Fruit fly (Drosophila melanogaster) whole organism, embryonic: ENCODE measurements around the gene Cht2.
A peak's percentile ranks its signal among the peaks of the same experiment; 100 is the strongest.

ENCODE experiments used
- Abd-B ChIP-seq: fragments of 200-800 bp; sonication (Bioruptor generic); optimal IDR thresholded peaks from 2 replicates; lab custom pipeline; 2018; ENCODE audit warnings: missing biosample characterization, mild to moderate bottlenecking, missing genetic modification characterization, moderate library complexity
- Adf1 ChIP-seq: fragments of 200-800 bp; sonication (Bioruptor generic); IDR thresholded peaks from 2 replicates; pipeline ENCODE4 v1.3.6; 2022; ENCODE audit warnings: missing biosample characterization, missing genetic modification characterization
- Atf3 ChIP-seq: fragments of 200-800 bp; sonication (Bioruptor generic); optimal IDR thresholded peaks from 3 replicates; lab custom pipeline; 2016; ENCODE audit warnings: missing biosample characterization, missing genetic modification characterization
- CG1024 ChIP-seq: fragments of 200-800 bp; sonication (Bioruptor generic); IDR thresholded peaks from 2 replicates; pipeline ENCODE4 v1.3.6; 2022; ENCODE audit warnings: missing biosample characterization, missing genetic modification characterization
- CG11560 ChIP-seq: fragments of 200-800 bp; sonication (Bioruptor generic); IDR thresholded peaks from 3 replicates; pipeline ENCODE4 v1.3.6; 2022; ENCODE audit warnings: missing biosample characterization, missing genetic modification characterization
- CG13624 ChIP-seq: fragments of 200-800 bp; sonication (Bioruptor generic); optimal IDR thresholded peaks from 2 replicates; lab custom pipeline; 2016; ENCODE audit warnings: missing biosample characterization, missing genetic modification characterization
- CG13775 ChIP-seq: fragments of 200-800 bp; sonication (Bioruptor generic); optimal IDR thresholded peaks from 3 replicates; lab custom pipeline; 2017; ENCODE audit warnings: missing biosample characterization, mild to moderate bottlenecking, missing genetic modification characterization
- CG30020 ChIP-seq: fragments of 200-800 bp; optimal IDR thresholded peaks from 2 replicates; lab custom pipeline; 2019; ENCODE audit warnings: missing biosample characterization, mild to moderate bottlenecking, missing genetic modification characterization, moderate library complexity
- CG3995 ChIP-seq: fragments of 200-800 bp; sonication (Bioruptor generic); optimal IDR thresholded peaks from 3 replicates; lab custom pipeline; 2016; ENCODE audit warnings: missing biosample characterization, missing genetic modification characterization
- CG4617 ChIP-seq: fragments of 200-800 bp; sonication (Bioruptor generic); optimal IDR thresholded peaks from 3 replicates; lab custom pipeline; 2016; ENCODE audit warnings: missing biosample characterization, missing genetic modification characterization, borderline replicate concordance
- CG4707 ChIP-seq: fragments of 200-800 bp; sonication (Bioruptor generic); optimal IDR thresholded peaks from 2 replicates; lab custom pipeline; 2018; ENCODE audit warnings: missing biosample characterization, mild to moderate bottlenecking, missing genetic modification characterization, moderate library complexity
- CG6272 ChIP-seq: fragments of 200-800 bp; sonication (Bioruptor generic); IDR thresholded peaks from 2 replicates; pipeline ENCODE4 v1.3.6; 2022; ENCODE audit warnings: missing biosample characterization, missing genetic modification characterization
- CG8281 ChIP-seq: fragments of 200-800 bp; sonication (Bioruptor generic); optimal IDR thresholded peaks from 2 replicates; lab custom pipeline; 2018; ENCODE audit warnings: missing biosample characterization, mild to moderate bottlenecking, missing genetic modification characterization, moderate library complexity
- CG8359 ChIP-seq: fragments of 200-800 bp; sonication (Bioruptor generic); optimal IDR thresholded peaks from 2 replicates; lab custom pipeline; 2017; ENCODE audit warnings: missing biosample characterization, mild to moderate bottlenecking, missing genetic modification characterization, borderline replicate concordance
- CG8478 ChIP-seq: fragments of >200 bp; optimal IDR thresholded peaks from 2 replicates; lab custom pipeline; 2018
- CG8944 ChIP-seq: fragments of 200-800 bp; sonication (Bioruptor generic); optimal IDR thresholded peaks from 3 replicates; lab custom pipeline; 2016; ENCODE audit warnings: missing biosample characterization, missing genetic modification characterization
- Dad ChIP-seq: fragments of 200-800 bp; sonication (Bioruptor generic); optimal IDR thresholded peaks from 3 replicates; lab custom pipeline; 2016; ENCODE audit warnings: missing biosample characterization, missing genetic modification characterization
- E2f1 ChIP-seq: fragments of 200-800 bp; sonication (Bioruptor generic); IDR thresholded peaks from 2 replicates; pipeline ENCODE4 v1.3.6; 2022; ENCODE audit warnings: missing biosample characterization, missing genetic modification characterization
- Ets65A ChIP-seq: fragments of 200-800 bp; sonication (Bioruptor generic); peaks from one replicate; lab custom pipeline; 2016; ENCODE audit warnings: missing biosample characterization, missing genetic modification characterization
- HLH54F ChIP-seq: fragments of 200-800 bp; sonication (Bioruptor generic); optimal IDR thresholded peaks from 3 replicates; lab custom pipeline; 2016; ENCODE audit warnings: missing biosample characterization, missing genetic modification characterization
- HLHmδ ChIP-seq: fragments of 200-800 bp; sonication (Bioruptor generic); optimal IDR thresholded peaks from 2 replicates; lab custom pipeline; 2018; ENCODE audit warnings: missing biosample characterization, mild to moderate bottlenecking, missing genetic modification characterization, moderate library complexity
- Hand ChIP-seq: fragments of 200-800 bp; sonication (Bioruptor generic); optimal IDR thresholded peaks from 2 replicates; lab custom pipeline; 2017; ENCODE audit warnings: mild to moderate bottlenecking, missing biosample characterization, missing genetic modification reagents, missing genetic modification characterization
- HmgZ ChIP-seq: fragments of 200-800 bp; sonication (Bioruptor generic); optimal IDR thresholded peaks from 2 replicates; lab custom pipeline; 2018; ENCODE audit warnings: missing biosample characterization, mild to moderate bottlenecking, missing genetic modification characterization
- Hsf ChIP-seq: fragments of 200-800 bp; sonication (Bioruptor generic); optimal IDR thresholded peaks from 3 replicates; lab custom pipeline; 2016; ENCODE audit warnings: missing biosample characterization, missing genetic modification characterization
- Lim3 ChIP-seq: fragments of 200-800 bp; sonication (Bioruptor generic); IDR thresholded peaks from 2 replicates; pipeline ENCODE4 v1.3.6; 2022; ENCODE audit warnings: missing biosample characterization, missing genetic modification characterization
- NC2β ChIP-seq: fragments of 200-800 bp; sonication (Bioruptor generic); optimal IDR thresholded peaks from 2 replicates; lab custom pipeline; 2016; ENCODE audit warnings: missing biosample characterization, missing genetic modification characterization
- PHDP ChIP-seq: fragments of 200-800 bp; sonication (Bioruptor generic); optimal IDR thresholded peaks from 3 replicates; lab custom pipeline; 2018; ENCODE audit warnings: missing biosample characterization, mild to moderate bottlenecking, missing genetic modification characterization, moderate library complexity
- Ravus ChIP-seq: fragments of 200-800 bp; sonication (Bioruptor generic); IDR thresholded peaks from 2 replicates; pipeline ENCODE4 v1.3.6; 2022; ENCODE audit warnings: missing biosample characterization, missing genetic modification characterization
- Six4 ChIP-seq: fragments of 200-800 bp; sonication (Bioruptor generic); optimal IDR thresholded peaks from 2 replicates; lab custom pipeline; 2016; ENCODE audit warnings: missing biosample characterization, missing genetic modification characterization
- Sox102F ChIP-seq: fragments of 200-800 bp; sonication (Bioruptor generic); optimal IDR thresholded peaks from 2 replicates; lab custom pipeline; 2018; ENCODE audit warnings: missing biosample characterization, mild to moderate bottlenecking, missing genetic modification characterization, moderate library complexity
- Ssrp ChIP-seq: fragments of 200-800 bp; sonication (Bioruptor generic); optimal IDR thresholded peaks from 2 replicates; lab custom pipeline; 2018; ENCODE audit warnings: missing biosample characterization, mild to moderate bottlenecking, missing genetic modification characterization, moderate library complexity
- Tbp ChIP-seq: fragments of >200 bp; optimal IDR thresholded peaks from 2 replicates; lab custom pipeline; 2018; ENCODE audit warnings: missing biosample characterization, missing genetic modification characterization
- ac ChIP-seq: fragments of 200-800 bp; sonication (Bioruptor generic); optimal IDR thresholded peaks from 3 replicates; lab custom pipeline; 2017; ENCODE audit warnings: missing biosample characterization, mild to moderate bottlenecking, missing genetic modification characterization
- btn ChIP-seq: fragments of 200-800 bp; sonication (Bioruptor generic); optimal IDR thresholded peaks from 2 replicates; lab custom pipeline; 2016; ENCODE audit warnings: missing biosample characterization, missing genetic modification characterization
- crp ChIP-seq, 2 experiments: fragments of 200-800 bp; sonication (Bioruptor generic); optimal IDR thresholded peaks; 2 replicates in 1 of 2; 3 replicates in 1 of 2; lab custom pipeline; 2017; ENCODE audit warnings: missing biosample characterization in 2 of 2, missing genetic modification characterization in 2 of 2, mild to moderate bottlenecking in 1 of 2, moderate library complexity in 1 of 2
- dati ChIP-seq: fragments of 200-800 bp; sonication (Bioruptor generic); IDR thresholded peaks from 2 replicates; pipeline ENCODE4 v1.3.6; 2022; ENCODE audit warnings: missing biosample characterization, missing genetic modification characterization
- dimm ChIP-seq: fragments of 200-800 bp; sonication (Bioruptor generic); IDR thresholded peaks from 2 replicates; pipeline ENCODE4 v1.3.6; 2022; ENCODE audit warnings: missing biosample characterization, missing genetic modification characterization
- dysf ChIP-seq: fragments of 200-800 bp; sonication (Bioruptor generic); IDR thresholded peaks from 3 replicates; pipeline ENCODE4 v1.3.6; 2022; ENCODE audit warnings: missing biosample characterization, missing genetic modification characterization
- gem ChIP-seq: fragments of 200-800 bp; sonication (Bioruptor generic); optimal IDR thresholded peaks from 2 replicates; lab custom pipeline; 2019; ENCODE audit warnings: missing biosample characterization, mild to moderate bottlenecking, missing genetic modification characterization, moderate library complexity
- kay ChIP-seq: fragments of 200-800 bp; sonication (Bioruptor generic); optimal IDR thresholded peaks from 2 replicates; lab custom pipeline; 2016; ENCODE audit warnings: missing biosample characterization, missing genetic modification characterization
- lmd ChIP-seq: fragments of 200-800 bp; sonication (Bioruptor generic); IDR thresholded peaks from 2 replicates; pipeline ENCODE4 v1.3.6; 2022; ENCODE audit warnings: missing biosample characterization, missing genetic modification characterization
- odd ChIP-seq: fragments of 200-800 bp; sonication (Bioruptor generic); optimal IDR thresholded peaks from 2 replicates; lab custom pipeline; 2017; ENCODE audit warnings: missing biosample characterization, mild to moderate bottlenecking, missing genetic modification characterization
- ranshi ChIP-seq: fragments of 200-800 bp; sonication (Bioruptor generic); IDR thresholded peaks from 2 replicates; pipeline ENCODE4 v1.3.6; 2022; ENCODE audit warnings: missing biosample characterization, missing genetic modification characterization
- salm ChIP-seq: fragments of 200-800 bp; sonication (Bioruptor generic); optimal IDR thresholded peaks from 2 replicates; lab custom pipeline; 2018; ENCODE audit warnings: missing biosample characterization, mild to moderate bottlenecking, missing genetic modification characterization
- slp2 ChIP-seq: fragments of 200-800 bp; sonication (Bioruptor generic); optimal IDR thresholded peaks from 2 replicates; lab custom pipeline; 2016; ENCODE audit warnings: missing biosample characterization, missing genetic modification characterization
- tna ChIP-seq: fragments of 200-800 bp; sonication (Bioruptor generic); IDR thresholded peaks from 2 replicates; pipeline ENCODE4 v1.3.6; 2022; ENCODE audit warnings: missing biosample characterization, missing genetic modification characterization; ENCODE audit not compliant: partially characterized antibody
- ttk ChIP-seq: fragments of 200-800 bp; sonication (Bioruptor generic); IDR thresholded peaks from 2 replicates; pipeline ENCODE4 v2.1.2; 2022; ENCODE audit warnings: missing biosample characterization, missing genetic modification characterization
- tx ChIP-seq: fragments of 200-800 bp; sonication (Bioruptor generic); optimal IDR thresholded peaks from 2 replicates; lab custom pipeline; 2016; ENCODE audit warnings: missing biosample characterization, missing genetic modification characterization
- unpg ChIP-seq: fragments of 200-800 bp; sonication (Bioruptor generic); optimal IDR thresholded peaks from 3 replicates; lab custom pipeline; 2018; ENCODE audit warnings: missing biosample characterization, mild to moderate bottlenecking, missing genetic modification characterization, moderate library complexity
- zf30C ChIP-seq: fragments of 200-800 bp; sonication (Bioruptor generic); optimal IDR thresholded peaks from 3 replicates; lab custom pipeline; 2018; ENCODE audit warnings: missing biosample characterization, mild to moderate bottlenecking, missing genetic modification characterization
- zfh1 ChIP-seq: fragments of 200-800 bp; sonication (Bioruptor generic); IDR thresholded peaks from 3 replicates; pipeline ENCODE4 v1.3.6; 2022; ENCODE audit warnings: missing biosample characterization, missing genetic modification characterization

Gene Cht2

dm6 chr3L:1794943-1795696 is 39.4 kb upstream of the Cht2 start, which contains the start of the genes alpha-Spec, dlt and Cdc37 (continued):
- TF ChIP-seq ttk (GFP tag; lab: Robert Waterston, UW) (no peak), unpg (GFP tag; lab: Kevin White, UChicago) (no peak), lmd (GFP tag; lab: Robert Waterston, UW) (peak; percentile 24; the same call in 1 of the 2 replicates), Sox102F (no peak), CG4707 (GFP tag; lab: Kevin White, UChicago) (no peak), Adf1 (no peak), CG8478 (lab: Kevin White, UChicago) (no peak), Ets65A (GFP tag; lab: Kevin White, UChicago) (no peak), btn (GFP tag; lab: Kevin White, UChicago) (no peak), kay (no peak), Tbp (GFP tag; lab: Kevin White, UChicago) (no peak), Hand (GFP tag; lab: Kevin White, UChicago) (no peak), zfh1 (GFP tag; lab: Robert Waterston, UW) (peak; percentile 26; the same call in 1 of the 3 replicates), Atf3 (GFP tag; lab: Kevin White, UChicago) (no peak), HLHmδ (GFP tag; lab: Kevin White, UChicago) (no peak), CG8359 (GFP tag; lab: Kevin White, UChicago) (no peak), tx (GFP tag; lab: Kevin White, UChicago) (no peak), CG30020 (tag; lab: Kevin White, UChicago) (peak; percentile 31), CG6272 (GFP tag; lab: Robert Waterston, UW) (no peak), Lim3 (GFP tag; lab: Robert Waterston, UW) (no peak), NC2β (GFP tag; lab: Kevin White, UChicago) (peak; percentile 37), CG8281 (tag; lab: Kevin White, UChicago) (peak; percentile 97), slp2 (GFP tag; lab: Kevin White, UChicago) (no peak), Six4 (GFP tag; lab: Kevin White, UChicago) (no peak), CG13624 (GFP tag; lab: Kevin White, UChicago) (peak; percentile 68), PHDP (tag; lab: Kevin White, UChicago) (peak; percentile 19), CG4617 (GFP tag; lab: Kevin White, UChicago) (peak; percentile 78), CG11560 (tag; lab: Robert Waterston, UW) (peak; percentile 90), gem (tag; lab: Kevin White, UChicago) (no peak), Dad (GFP tag; lab: Kevin White, UChicago) (no peak), CG8944 (GFP tag; lab: Kevin White, UChicago) (no peak), Ssrp (no peak), CG3995 (GFP tag; lab: Kevin White, UChicago) (peak; percentile 52), E2f1 (GFP tag; lab: Robert Waterston, UW) (no peak), tna (GFP tag; lab: Robert Waterston, UW) (peak; percentile 74), CG13775 (GFP tag; lab: Kevin White, UChicago) (peak; percentile 39), dimm (no peak), odd (GFP tag; lab: Kevin White, UChicago) (no peak), zf30C (GFP tag; lab: Kevin White, UChicago) (no peak), salm (tag; lab: Kevin White, UChicago) (no peak), HLH54F (no peak), dysf (GFP tag; lab: Robert Waterston, UW) (0 out of 3 replicates have a peak, but pooled peaks have one; percentile 16), ac (no peak), Ravus (no peak), Abd-B (GFP tag; lab: Kevin White, UChicago) (no peak), CG1024 (GFP tag; lab: Robert Waterston, UW) (no peak), crp (GFP tag; optimal IDR thresholded peaks at IDR 0.05; lab: Kevin White, UChicago) (peak in 1 of 2 experiments; percentile 50), Hsf (GFP tag; lab: Kevin White, UChicago) (peak; percentile 35), HmgZ (tag; lab: Kevin White, UChicago) (peak; percentile 32), ranshi (GFP tag; lab: Robert Waterston, UW) (no peak), dati (GFP tag; lab: Robert Waterston, UW) (no peak)
